Fruit fly (Drosophila melanogaster) whole organism, embryonic: ENCODE measurements around the gene CG16853.

Source experiments
- BEAF-32 ChIP-seq: fragments of 200-800 bp; sonication (Bioruptor generic); optimal IDR thresholded peaks from 3 replicates; lab custom pipeline; 2017; ENCODE audit warnings: missing biosample characterization, missing genetic modification characterization, mild to moderate bottlenecking, moderate library complexity, missing genetic modification reagents
- Blimp-1 ChIP-seq: fragments of 200-800 bp; sonication (Bioruptor generic); optimal IDR thresholded peaks from 3 replicates; lab custom pipeline; 2018; ENCODE audit warnings: missing biosample characterization, missing genetic modification characterization, mild to moderate bottlenecking, moderate library complexity, missing genetic modification reagents
- CG10979 ChIP-seq: fragments of 200-800 bp; sonication (Bioruptor generic); optimal IDR thresholded peaks from 2 replicates; lab custom pipeline; 2018; ENCODE audit warnings: missing biosample characterization, mild to moderate bottlenecking, missing genetic modification characterization, moderate library complexity
- CG11723 ChIP-seq: fragments of 200-800 bp; sonication (Bioruptor generic); optimal IDR thresholded peaks from 2 replicates; lab custom pipeline; 2017; ENCODE audit warnings: missing biosample characterization, mild to moderate bottlenecking, missing genetic modification characterization
- CG12391 ChIP-seq: fragments of 200-800 bp; sonication (Bioruptor generic); optimal IDR thresholded peaks from 3 replicates; lab custom pipeline; 2018; ENCODE audit warnings: missing biosample characterization, mild to moderate bottlenecking, missing genetic modification characterization, moderate library complexity
- CG15601 ChIP-seq: fragments of 200-800 bp; sonication (Bioruptor generic); optimal IDR thresholded peaks from 3 replicates; lab custom pipeline; 2019; ENCODE audit warnings: missing biosample characterization, mild to moderate bottlenecking, missing genetic modification characterization, moderate library complexity
- CG17385 ChIP-seq: fragments of 200-800 bp; sonication (Bioruptor generic); optimal IDR thresholded peaks from 3 replicates; lab custom pipeline; 2018; ENCODE audit warnings: missing biosample characterization, mild to moderate bottlenecking, missing genetic modification characterization
- CG18764 ChIP-seq: fragments of 200-800 bp; sonication (Bioruptor generic); optimal IDR thresholded peaks from 3 replicates; lab custom pipeline; 2016; ENCODE audit warnings: missing biosample characterization, missing genetic modification characterization
- CG2129 ChIP-seq: fragments of 200-800 bp; sonication (Bioruptor generic); IDR thresholded peaks from 2 replicates; pipeline ENCODE4 v1.3.6; 2022; ENCODE audit warnings: missing biosample characterization, missing genetic modification characterization; ENCODE audit not compliant: partially characterized antibody
- CG31365 ChIP-seq: fragments of 200-800 bp; sonication (Bioruptor generic); optimal IDR thresholded peaks from 2 replicates; lab custom pipeline; 2018; ENCODE audit warnings: missing biosample characterization, mild to moderate bottlenecking, missing genetic modification characterization
- CG32532 ChIP-seq: fragments of 200-800 bp; sonication (Bioruptor generic); IDR thresholded peaks from 2 replicates; pipeline ENCODE4 v1.3.6; 2022; ENCODE audit warnings: missing biosample characterization, missing genetic modification characterization
- CG34422 ChIP-seq: fragments of 200-800 bp; sonication (Bioruptor generic); IDR thresholded peaks from 3 replicates; pipeline ENCODE4 v1.3.6; 2022; ENCODE audit warnings: missing biosample characterization, missing genetic modification characterization
- CG3847 ChIP-seq: fragments of 200-800 bp; sonication (Bioruptor generic); IDR thresholded peaks from 2 replicates; pipeline ENCODE4 v1.3.6; 2022; ENCODE audit warnings: missing biosample characterization, missing genetic modification characterization
- CG4707 ChIP-seq: fragments of 200-800 bp; sonication (Bioruptor generic); optimal IDR thresholded peaks from 2 replicates; lab custom pipeline; 2018; ENCODE audit warnings: missing biosample characterization, mild to moderate bottlenecking, missing genetic modification characterization, moderate library complexity
- CG7839 ChIP-seq: fragments of 200-800 bp; sonication (Bioruptor generic); optimal IDR thresholded peaks from 3 replicates; lab custom pipeline; 2018; ENCODE audit warnings: missing biosample characterization, mild to moderate bottlenecking, missing genetic modification characterization, moderate library complexity
- CG8359 ChIP-seq: fragments of 200-800 bp; sonication (Bioruptor generic); optimal IDR thresholded peaks from 2 replicates; lab custom pipeline; 2017; ENCODE audit warnings: missing biosample characterization, mild to moderate bottlenecking, missing genetic modification characterization, borderline replicate concordance
- Drgx ChIP-seq: fragments of 200-800 bp; sonication (Bioruptor generic); IDR thresholded peaks from 2 replicates; pipeline ENCODE4 v1.3.6; 2022; ENCODE audit warnings: missing biosample characterization, missing genetic modification characterization
- Fer3 ChIP-seq: fragments of 200-800 bp; sonication (Bioruptor generic); optimal IDR thresholded peaks from 2 replicates; lab custom pipeline; 2018; ENCODE audit warnings: missing biosample characterization, mild to moderate bottlenecking, missing genetic modification characterization, moderate library complexity
- Gsc ChIP-seq: fragments of 200-800 bp; sonication (Bioruptor generic); IDR thresholded peaks from 2 replicates; pipeline ENCODE4 v1.3.6; 2022; ENCODE audit warnings: missing biosample characterization, missing genetic modification characterization
- MESR4 ChIP-seq: fragments of 200-800 bp; sonication (Bioruptor generic); optimal IDR thresholded peaks from 2 replicates; lab custom pipeline; 2018; ENCODE audit warnings: missing biosample characterization, mild to moderate bottlenecking, missing genetic modification characterization, moderate library complexity
- Mrtf ChIP-seq: fragments of 200-800 bp; sonication (Bioruptor generic); IDR thresholded peaks from 3 replicates; pipeline ENCODE4 v1.3.6; 2022; ENCODE audit warnings: missing biosample characterization, missing genetic modification characterization
- NFAT ChIP-seq: fragments of 200-800 bp; sonication (Bioruptor generic); IDR thresholded peaks from 2 replicates; pipeline ENCODE4 v1.3.6; 2022; ENCODE audit warnings: missing biosample characterization, missing genetic modification characterization
- Nf-YA ChIP-seq: fragments of 200-800 bp; sonication (Bioruptor generic); IDR thresholded peaks from 2 replicates; pipeline ENCODE4 v1.3.6; 2022; ENCODE audit warnings: missing biosample characterization, missing genetic modification characterization
- NfI ChIP-seq: fragments of 200-800 bp; sonication (Bioruptor generic); optimal IDR thresholded peaks from 3 replicates; lab custom pipeline; 2018; ENCODE audit warnings: missing biosample characterization, mild to moderate bottlenecking, missing genetic modification characterization, moderate library complexity
- Ssrp ChIP-seq: fragments of 200-800 bp; sonication (Bioruptor generic); optimal IDR thresholded peaks from 2 replicates; lab custom pipeline; 2018; ENCODE audit warnings: missing biosample characterization, mild to moderate bottlenecking, missing genetic modification characterization, moderate library complexity
- Usf ChIP-seq: fragments of 200-800 bp; sonication (Bioruptor generic); optimal IDR thresholded peaks from 2 replicates; lab custom pipeline; 2017; ENCODE audit warnings: missing genotype, missing biosample characterization, missing genetic modification characterization
- bcd ChIP-seq: fragments of 200-800 bp; sonication (Bioruptor generic); optimal IDR thresholded peaks from 2 replicates; lab custom pipeline; 2017; ENCODE audit warnings: missing biosample characterization, mild to moderate bottlenecking, missing genetic modification characterization
- bowl ChIP-seq: fragments of 200-800 bp; sonication (Bioruptor generic); IDR thresholded peaks from 2 replicates; pipeline ENCODE4 v1.3.6; 2022; ENCODE audit warnings: missing biosample characterization, missing genetic modification characterization
- caup ChIP-seq: fragments of 200-800 bp; sonication (Bioruptor generic); optimal IDR thresholded peaks from 3 replicates; lab custom pipeline; 2017; ENCODE audit warnings: missing biosample characterization, mild to moderate bottlenecking, missing genetic modification characterization, moderate library complexity; ENCODE audit not compliant: severe bottlenecking
- fd102C ChIP-seq: fragments of 200-800 bp; sonication (Bioruptor generic); optimal IDR thresholded peaks from 2 replicates; lab custom pipeline; 2018; ENCODE audit warnings: missing biosample characterization, mild to moderate bottlenecking, missing genetic modification characterization, moderate library complexity
- fru ChIP-seq: fragments of >200 bp; optimal IDR thresholded peaks from 2 replicates; lab custom pipeline; 2017
- hb ChIP-seq: fragments of 200-800 bp; sonication (Bioruptor generic); IDR thresholded peaks from 3 replicates; pipeline ENCODE4 v1.3.6; 2022; ENCODE audit warnings: missing biosample characterization, missing genetic modification characterization; ENCODE audit not compliant: partially characterized antibody
- ind ChIP-seq: fragments of 200-800 bp; sonication (Bioruptor generic); optimal IDR thresholded peaks from 3 replicates; lab custom pipeline; 2016; ENCODE audit warnings: missing biosample characterization, missing genetic modification characterization
- jigr1 ChIP-seq: fragments of 200-800 bp; sonication (Bioruptor generic); IDR thresholded peaks from 3 replicates; pipeline ENCODE4 v1.3.6; 2022; ENCODE audit warnings: missing biosample characterization, missing genetic modification characterization
- lov ChIP-seq, 2 experiments: fragments of 200-800 bp in 1 of 2; fragments of >200 bp in 1 of 2; sonication (Bioruptor generic) in 1 of 2; IDR thresholded peaks in 1 of 2; optimal IDR thresholded peaks in 1 of 2; 2 replicates in 1 of 2; 3 replicates in 1 of 2; pipeline versions ENCODE4 v1.3.6 to Lab custom; 2017 to 2022; ENCODE audit warnings: missing biosample characterization in 1 of 2, missing genetic modification characterization in 1 of 2
- luna ChIP-seq: fragments of 200-800 bp; sonication (Bioruptor generic); optimal IDR thresholded peaks from 2 replicates; lab custom pipeline; 2016; ENCODE audit warnings: missing biosample characterization, missing genetic modification characterization
- nerfin-2 ChIP-seq: fragments of 200-800 bp; sonication (Bioruptor generic); IDR thresholded peaks from 2 replicates; pipeline ENCODE4 v1.3.6; 2022; ENCODE audit warnings: missing biosample characterization, missing genetic modification characterization; ENCODE audit not compliant: partially characterized antibody
- oc ChIP-seq: fragments of 200-800 bp; sonication (Bioruptor generic); optimal IDR thresholded peaks from 2 replicates; lab custom pipeline; 2018; ENCODE audit warnings: missing biosample characterization, mild to moderate bottlenecking, missing genetic modification characterization, moderate library complexity
- pros ChIP-seq: fragments of 200-800 bp; sonication (Bioruptor generic); optimal IDR thresholded peaks from 3 replicates; lab custom pipeline; 2019; ENCODE audit warnings: missing biosample characterization, mild to moderate bottlenecking, missing genetic modification characterization, moderate library complexity
- pzg ChIP-seq: fragments of 200-800 bp; sonication (Bioruptor generic); optimal IDR thresholded peaks from 3 replicates; lab custom pipeline; 2018; ENCODE audit warnings: missing biosample characterization, mild to moderate bottlenecking, missing genetic modification characterization, moderate library complexity
- sd ChIP-seq: fragments of 200-800 bp; sonication (Bioruptor generic); optimal IDR thresholded peaks from 3 replicates; lab custom pipeline; 2018; ENCODE audit warnings: missing biosample characterization, mild to moderate bottlenecking, missing genetic modification characterization, moderate library complexity
- sim ChIP-seq: fragments of 200-800 bp; sonication (Bioruptor generic); IDR thresholded peaks from 2 replicates; pipeline ENCODE4 v1.3.6; 2022; ENCODE audit warnings: missing biosample characterization, missing genetic modification characterization
- sna ChIP-seq: fragments of 200-800 bp; sonication (Bioruptor generic); IDR thresholded peaks from 2 replicates; pipeline ENCODE4 v1.3.6; 2022; ENCODE audit warnings: missing biosample characterization, missing genetic modification characterization; ENCODE audit not compliant: partially characterized antibody
- so ChIP-seq: fragments of 200-800 bp; sonication (Bioruptor generic); IDR thresholded peaks from 3 replicates; pipeline ENCODE4 v1.3.6; 2022; ENCODE audit warnings: missing biosample characterization, missing genetic modification characterization
- ssp ChIP-seq: fragments of 200-800 bp; sonication (Bioruptor generic); IDR thresholded peaks from 2 replicates; pipeline ENCODE4 v1.3.6; 2022; ENCODE audit warnings: missing biosample characterization, missing genetic modification characterization
- tgo ChIP-seq: fragments of 200-800 bp; sonication (Bioruptor generic); IDR thresholded peaks from 3 replicates; pipeline ENCODE4 v1.3.6; 2022; ENCODE audit warnings: missing biosample characterization, missing genetic modification characterization
- zf30C ChIP-seq: fragments of 200-800 bp; sonication (Bioruptor generic); optimal IDR thresholded peaks from 3 replicates; lab custom pipeline; 2018; ENCODE audit warnings: missing biosample characterization, mild to moderate bottlenecking, missing genetic modification characterization

The CG16853 gene

dm6 chr2L:13512182-13513032, 29.7 kb upstream of the CG16853 start (continued):
- no peak for TF ChIP-seq CG11723 (GFP tag; lab: Kevin White, UChicago)
- no peak for TF ChIP-seq oc (tag; lab: Kevin White, UChicago)
- TF ChIP-seq Fer3 (tag; lab: Kevin White, UChicago) = peak; percentile 52
- TF ChIP-seq ssp (GFP tag; lab: Robert Waterston, UW) = no peak
- TF ChIP-seq Gsc (GFP tag; lab: Robert Waterston, UW) = no peak
- no peak for TF ChIP-seq BEAF-32 (GFP tag; lab: Kevin White, UChicago)
- TF ChIP-seq sna (GFP tag; lab: Robert Waterston, UW) = no peak
- TF ChIP-seq Nf-YA (GFP tag; lab: Robert Waterston, UW) = no peak
- peak; percentile 38; the same call in 1 of the 2 replicates for TF ChIP-seq Drgx (GFP tag; lab: Robert Waterston, UW)
- no peak for TF ChIP-seq MESR4 (GFP tag; lab: Kevin White, UChicago)
- peak; percentile 55; the same call in 2 of the 3 replicates for TF ChIP-seq tgo
- TF ChIP-seq sim (GFP tag; lab: Robert Waterston, UW) = no peak
- peak; percentile 70; the same call in 1 of the 2 replicates for TF ChIP-seq bowl (GFP tag; lab: Robert Waterston, UW)
- no peak for TF ChIP-seq sd (tag; lab: Kevin White, UChicago)
- no peak for TF ChIP-seq CG18764 (GFP tag; lab: Kevin White, UChicago)
- no peak for TF ChIP-seq CG8359
- peak; percentile 26 for TF ChIP-seq Blimp-1 (GFP tag; lab: Kevin White, UChicago)
- TF ChIP-seq nerfin-2 = no peak
- TF ChIP-seq CG32532 (GFP tag; lab: Robert Waterston, UW) = peak; percentile 37; the same call in 1 of the 2 replicates
- no peak for TF ChIP-seq NfI (GFP tag; lab: Kevin White, UChicago)
- TF ChIP-seq ind (GFP tag; lab: Kevin White, UChicago) = peak; percentile 36
- TF ChIP-seq jigr1 = no peak
- peak; percentile 31; the same call in 1 of the 2 replicates for TF ChIP-seq CG3847
- TF ChIP-seq pros = no peak
- no peak for TF ChIP-seq caup (GFP tag; lab: Kevin White, UChicago)
- no peak; the same call in 2 of the 3 replicates for TF ChIP-seq so (GFP tag; lab: Robert Waterston, UW)
- no peak for TF ChIP-seq CG2129
- peak; percentile 38; the same call in 1 of the 3 replicates for TF ChIP-seq CG34422 (GFP tag; lab: Robert Waterston, UW)
- no peak for TF ChIP-seq NFAT (GFP tag; lab: Robert Waterston, UW)
- peak; percentile 41 for TF ChIP-seq CG12391 (tag; lab: Kevin White, UChicago)
- TF ChIP-seq CG31365 (tag; lab: Kevin White, UChicago) = no peak
- TF ChIP-seq luna = no peak
- no peak for TF ChIP-seq zf30C
- no peak for TF ChIP-seq CG15601 (tag; lab: Kevin White, UChicago)
- no peak for TF ChIP-seq fd102C
- no peak for TF ChIP-seq CG17385 (GFP tag; lab: Kevin White, UChicago)
- no peak for TF ChIP-seq pzg (GFP tag; lab: Kevin White, UChicago)
- TF ChIP-seq lov (optimal IDR thresholded peaks at IDR 0.05; lab: Kevin White, UChicago) = no peak
- TF ChIP-seq lov (GFP tag; IDR thresholded peaks at IDR 0.05; lab: Robert Waterston, UW) = no peak
- peak; percentile 7 for TF ChIP-seq bcd (GFP tag; lab: Kevin White, UChicago)
- TF ChIP-seq hb (GFP tag; lab: Robert Waterston, UW) = no peak
- no peak for TF ChIP-seq fru (lab: Kevin White, UChicago)
- no peak for TF ChIP-seq Usf (GFP tag; lab: Kevin White, UChicago)
- peak; percentile 53 for TF ChIP-seq CG7839 (tag; lab: Kevin White, UChicago)
- no peak for TF ChIP-seq Mrtf (GFP tag; lab: Robert Waterston, UW)
- TF ChIP-seq CG10979 = no peak
- TF ChIP-seq Ssrp (tag; lab: Kevin White, UChicago) = peak; percentile 3
- TF ChIP-seq CG4707 (GFP tag; lab: Kevin White, UChicago) = no peak
